Fruit fly (Drosophila melanogaster): ENCODE data around the gene CG7202.

The CG7202 gene

DNA sequence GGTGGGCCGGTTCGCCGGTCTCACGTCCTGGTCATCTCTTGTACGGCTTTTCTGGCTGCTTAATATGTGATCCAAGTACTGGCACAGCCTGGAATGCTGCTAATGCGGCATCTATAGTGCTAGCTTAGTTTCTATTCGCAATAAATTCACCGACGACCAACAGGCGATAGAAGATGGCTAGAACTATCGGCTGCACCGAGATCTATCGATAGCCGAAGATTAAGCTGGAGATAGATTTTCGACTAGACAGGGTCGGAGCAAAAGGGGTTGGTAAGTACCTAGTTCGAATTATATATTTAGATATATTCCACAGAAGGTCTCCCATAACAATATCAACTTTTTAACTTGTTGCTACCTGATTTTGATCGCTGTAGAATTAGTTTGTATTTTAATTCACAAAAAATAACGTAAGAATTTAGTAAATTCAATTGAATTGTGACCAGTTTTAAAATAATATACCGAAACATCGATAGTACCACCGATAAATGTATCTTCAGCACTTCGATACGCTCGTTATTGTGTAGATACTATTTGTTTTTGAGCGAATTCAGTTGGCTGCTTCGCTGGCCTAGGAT lies 14.9 kb upstream of the CG7202 start, which contains the start of the genes Glg1 and M6 (continued):
- peak; percentile 69 for TF ChIP-seq az2 (GFP tag; optimal IDR thresholded peaks at IDR 0.05)
- no peak for TF ChIP-seq salm (tag; optimal IDR thresholded peaks at IDR 0.05)
- TF ChIP-seq Fer2 (tag; optimal IDR thresholded peaks at IDR 0.05), result peak; percentile 16
- no peak for TF ChIP-seq CG10321 (GFP tag; IDR thresholded peaks at IDR 0.05)
- TF ChIP-seq Med (GFP tag), result peak; percentile 90
- peak; percentile 51 for TF ChIP-seq D19A (tag; optimal IDR thresholded peaks at IDR 0.05)
- TF ChIP-seq CG9797 (GFP tag; optimal IDR thresholded peaks at IDR 0.05), result peak; percentile 37
- TF ChIP-seq crol (GFP tag; IDR thresholded peaks at IDR 0.05), result 0 out of 2 replicates have a peak, but pooled peaks have one; percentile 25
- no peak for TF ChIP-seq ash1 (GFP tag; optimal IDR thresholded peaks at IDR 0.05)
- TF ChIP-seq CG12155 (GFP tag; optimal IDR thresholded peaks at IDR 0.05), result peak; percentile 75
- TF ChIP-seq corto (GFP tag; optimal IDR thresholded peaks at IDR 0.05), result peak; percentile 50
- peak; percentile 73 for TF ChIP-seq Fer1 (GFP tag; optimal IDR thresholded peaks at IDR 0.05)
- peak; percentile 5 for TF ChIP-seq NC2α (GFP tag; optimal IDR thresholded peaks at IDR 0.05)
- peak; percentile 81 for TF ChIP-seq mam (GFP tag; optimal IDR thresholded peaks at IDR 0.05)
- peak; percentile 85 for TF ChIP-seq Rfx (GFP tag; IDR thresholded peaks at IDR 0.05)
- TF ChIP-seq TFAM (GFP tag; optimal IDR thresholded peaks at IDR 0.05), result no peak
- TF ChIP-seq MESR4 (GFP tag; optimal IDR thresholded peaks at IDR 0.05), result peak; percentile 58
- peak; percentile 92 for TF ChIP-seq inv (GFP tag; IDR thresholded peaks at IDR 0.05; ENCODE audit: partially characterized antibody)
- peak; percentile 77 for TF ChIP-seq Abd-B (GFP tag; optimal IDR thresholded peaks at IDR 0.05)
- peak; percentile 38 for TF ChIP-seq CHES-1-like (GFP tag; optimal IDR thresholded peaks at IDR 0.05)
- peak; percentile 93; the same call in 3 of the 4 replicates for TF ChIP-seq chinmo (GFP tag; IDR thresholded peaks at IDR 0.05; ENCODE audit: partially characterized antibody)
- TF ChIP-seq Lpt (GFP tag; optimal IDR thresholded peaks at IDR 0.05), result no peak
- TF ChIP-seq Deaf1 (tag; optimal IDR thresholded peaks at IDR 0.05), result peak; percentile 59
- peak; percentile 76 for TF ChIP-seq CG34376 (GFP tag; optimal IDR thresholded peaks at IDR 0.05)
- no peak for TF ChIP-seq gsb (GFP tag; IDR thresholded peaks at IDR 0.05)
- TF ChIP-seq org-1 (GFP tag; optimal IDR thresholded peaks at IDR 0.05), result peak; percentile 31
- peak; percentile 96 for TF ChIP-seq Dll (GFP tag; IDR thresholded peaks at IDR 0.05; ENCODE audit: partially characterized antibody)
- peak; percentile 93 for TF ChIP-seq amos (GFP tag; IDR thresholded peaks at IDR 0.05; ENCODE audit: partially characterized antibody)
- TF ChIP-seq crc (GFP tag; optimal IDR thresholded peaks at IDR 0.05), result no peak
- TF ChIP-seq CG8290 (GFP tag; optimal IDR thresholded peaks at IDR 0.05), result peak; percentile 62
- TF ChIP-seq CG8290 (tag; optimal IDR thresholded peaks at IDR 0.05), result peak; percentile 63 to 74
- 0 out of 2 replicates have a peak, but pooled peaks have one; percentile 41 for TF ChIP-seq CG31224 (GFP tag; IDR thresholded peaks at IDR 0.05)
- no peak for TF ChIP-seq CG5953 (GFP tag; IDR thresholded peaks at IDR 0.05)
- TF ChIP-seq Hey (tag; optimal IDR thresholded peaks at IDR 0.05), result no peak
- TF ChIP-seq CG1602 (GFP tag; optimal IDR thresholded peaks at IDR 0.05), result peak; percentile 68
- TF ChIP-seq dm (GFP tag; optimal IDR thresholded peaks at IDR 0.05), result peak; percentile 42
- TF ChIP-seq abd-A (tag; optimal IDR thresholded peaks at IDR 0.05), result no peak
- no peak for TF ChIP-seq CG1832 (GFP tag; optimal IDR thresholded peaks at IDR 0.05)
- peak; percentile 88 for TF ChIP-seq bcd (GFP tag; optimal IDR thresholded peaks at IDR 0.05)
- TF ChIP-seq bigmax (GFP tag; optimal IDR thresholded peaks at IDR 0.05), result no peak
- no peak; the same call in 1 of the 2 replicates for TF ChIP-seq CG31441 (GFP tag; IDR thresholded peaks at IDR 0.05)
- 0 out of 2 replicates have a peak, but pooled peaks have one; percentile 2 for TF ChIP-seq Rx (GFP tag; IDR thresholded peaks at IDR 0.05)
- TF ChIP-seq CG8944 (GFP tag; optimal IDR thresholded peaks at IDR 0.05), result peak; percentile 58
- TF ChIP-seq trh (GFP tag; optimal IDR thresholded peaks at IDR 0.05), result peak; percentile 23
- peak; percentile 27 for TF ChIP-seq CG1792 (GFP tag; optimal IDR thresholded peaks at IDR 0.05)
- TF ChIP-seq Ravus (GFP tag; IDR thresholded peaks at IDR 0.05), result 0 out of 2 replicates have a peak, but pooled peaks have one; percentile 12
- TF ChIP-seq dpn (GFP tag; optimal IDR thresholded peaks at IDR 0.05), result peak; percentile 65 to 74
- TF ChIP-seq bowl (GFP tag; IDR thresholded peaks at IDR 0.05), result no peak
- TF ChIP-seq caup (GFP tag; optimal IDR thresholded peaks at IDR 0.05; ENCODE audit: severe bottlenecking), result peak; percentile 40
- TF ChIP-seq CG15601 (tag; optimal IDR thresholded peaks at IDR 0.05), result peak; percentile 56
